Worm (Caenorhabditis elegans): Measurements from ENCODE around the gene Y51H7C.41.

DNA sequence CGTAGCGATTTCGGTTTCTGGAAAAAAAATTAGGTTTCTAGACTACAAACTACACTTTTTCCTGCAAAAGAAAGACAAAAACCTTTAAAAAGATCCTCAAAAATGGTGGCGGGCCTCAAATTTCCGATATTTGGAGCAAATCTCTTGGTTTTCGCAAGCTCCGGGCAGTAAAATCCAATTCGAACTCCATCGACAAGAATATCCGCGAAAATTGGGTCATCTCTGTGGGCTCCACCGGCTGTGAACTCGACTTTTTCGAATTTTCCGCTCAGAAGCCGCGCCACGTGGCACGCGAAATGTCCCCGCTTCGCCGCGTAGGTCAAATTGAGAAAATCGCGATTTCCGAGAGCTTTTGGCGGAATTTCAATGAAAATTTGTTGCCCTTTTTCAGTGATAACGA is 33.6 kb downstream of the Y51H7C.41 start:
- TF ChIP-seq dve-1 (tag; optimal IDR thresholded peaks at IDR 0.05; ENCODE audit: insufficient read depth) (no peak), lin-15B (tag; optimal IDR thresholded peaks at IDR 0.05) (no peak), aly-2 (tag; optimal IDR thresholded peaks at IDR 0.05) (no peak), daf-12 (tag; optimal IDR thresholded peaks at IDR 0.05) (no peak), nhr-111 (GFP tag; optimal IDR thresholded peaks at IDR 0.05) (no peak), pqm-1 (tag; optimal IDR thresholded peaks at IDR 0.05) (no peak), fos-1 (tag; optimal IDR thresholded peaks at IDR 0.05) (no peak), F49E8.2 (tag; optimal IDR thresholded peaks at IDR 0.05; ENCODE audit: borderline replicate concordance) (no peak), mep-1 (tag; optimal IDR thresholded peaks at IDR 0.05) (no peak)
